Worm (Caenorhabditis elegans) whole organism, young adult: ENCODE results near the gene egl-13.

Experiments
- F10E7.11 ChIP-seq: sonication (generic microtip); optimal IDR thresholded peaks from 2 replicates; lab custom pipeline; 2017; ENCODE audit warnings: mild to moderate bottlenecking, missing genetic modification characterization, moderate library complexity, missing compliant biosample characterization
- F22D6.2 ChIP-seq: sonication (generic microtip); optimal IDR thresholded peaks from 2 replicates; lab custom pipeline; 2016; ENCODE audit warnings: mild to moderate bottlenecking, missing genetic modification characterization, missing compliant biosample characterization
- F39B2.1 ChIP-seq: fragments of 200-800 bp; sonication (Bioruptor generic); IDR thresholded peaks from 2 replicates; pipeline ENCODE4 v1.3.6; 2022; ENCODE audit warnings: missing genetic modification reagents, missing genetic modification characterization, missing compliant biosample characterization
- F49E8.2 ChIP-seq: sonication (generic microtip); optimal IDR thresholded peaks from 3 replicates; lab custom pipeline; 2017; ENCODE audit warnings: missing genetic modification characterization, mild to moderate bottlenecking, missing compliant biosample characterization, antibody characterized with exemption, moderate library complexity; ENCODE audit not compliant: insufficient read depth
- F52B5.7 ChIP-seq: sonication (generic microtip); optimal IDR thresholded peaks from 2 replicates; lab custom pipeline; 2016; ENCODE audit warnings: mild to moderate bottlenecking, missing genetic modification characterization, missing compliant biosample characterization
- F55B11.4 ChIP-seq: sonication (generic microtip); optimal IDR thresholded peaks from 2 replicates; lab custom pipeline; 2016; ENCODE audit warnings: missing compliant biosample characterization, missing genetic modification characterization, borderline replicate concordance; ENCODE audit not compliant: insufficient read depth
- T07F8.4 ChIP-seq: sonication (generic microtip); optimal IDR thresholded peaks from 2 replicates; lab custom pipeline; 2016; ENCODE audit warnings: mild to moderate bottlenecking, missing genetic modification characterization, moderate library complexity, missing compliant biosample characterization
- Y56A3A.18 ChIP-seq: fragments of 200-800 bp; sonication (Bioruptor generic); IDR thresholded peaks from 2 replicates; pipeline ENCODE4 v1.3.6; 2022; ENCODE audit warnings: missing genetic modification reagents, missing genetic modification characterization, missing compliant biosample characterization
- Y79H2A.3 ChIP-seq: fragments of 200-800 bp; sonication (Bioruptor generic); conservative IDR thresholded peaks from 2 replicates; pipeline ENCODE4 v1.3.6; 2022; ENCODE audit warnings: missing genetic modification reagents, missing genetic modification characterization, missing compliant biosample characterization
- atf-7 ChIP-seq: sonication (generic microtip); optimal IDR thresholded peaks from 2 replicates; lab custom pipeline; 2017; ENCODE audit warnings: mild to moderate bottlenecking, missing genetic modification characterization, missing compliant biosample characterization
- attf-5 ChIP-seq: fragments of 200-800 bp; sonication (Bioruptor generic); optimal IDR thresholded peaks from 2 replicates; lab custom pipeline; 2018; ENCODE audit warnings: mild to moderate bottlenecking, missing genetic modification characterization, missing compliant biosample characterization
- ceh-100 ChIP-seq: fragments of 200-800 bp; sonication (Bioruptor generic); IDR thresholded peaks from 2 replicates; pipeline ENCODE4 v1.3.6; 2022; ENCODE audit warnings: missing genetic modification reagents, missing genetic modification characterization, missing compliant biosample characterization
- ceh-40 ChIP-seq: fragments of 200-800 bp; sonication (Bioruptor generic); IDR thresholded peaks from 2 replicates; pipeline ENCODE4 v1.3.6; 2022; ENCODE audit warnings: missing genetic modification characterization, missing compliant biosample characterization
- ceh-58 ChIP-seq: fragments of 200-800 bp; sonication (Bioruptor generic); IDR thresholded peaks from 2 replicates; pipeline ENCODE4 v1.3.6; 2022; ENCODE audit warnings: missing genetic modification characterization, missing compliant biosample characterization
- dox-1 ChIP-seq: fragments of 200-800 bp; sonication (Bioruptor generic); IDR thresholded peaks from 2 replicates; pipeline ENCODE4 v1.3.6; 2022; ENCODE audit warnings: missing genetic modification reagents, missing genetic modification characterization, missing compliant biosample characterization
- ekl-4 ChIP-seq: fragments of 200-800 bp; sonication (Bioruptor generic); IDR thresholded peaks from 2 replicates; pipeline ENCODE4 v1.3.6; 2022; ENCODE audit warnings: missing genetic modification reagents, missing genetic modification characterization, missing compliant biosample characterization
- ets-4 ChIP-seq: fragments of 200-800 bp; sonication (Bioruptor generic); optimal IDR thresholded peaks from 2 replicates; lab custom pipeline; 2018; ENCODE audit warnings: mild to moderate bottlenecking, missing genetic modification characterization, missing compliant biosample characterization
- gei-17 ChIP-seq: fragments of 200-800 bp; sonication (Bioruptor generic); optimal IDR thresholded peaks from 2 replicates; lab custom pipeline; 2018; ENCODE audit warnings: mild to moderate bottlenecking, missing genetic modification characterization, missing compliant biosample characterization
- lag-1 ChIP-seq: fragments of 200-800 bp; sonication (Bioruptor generic); IDR thresholded peaks from 2 replicates; pipeline ENCODE4 v1.3.6; 2022; ENCODE audit warnings: missing genetic modification reagents, missing genetic modification characterization, missing compliant biosample characterization
- lin-26 ChIP-seq: fragments of 200-800 bp; sonication (Bioruptor generic); IDR thresholded peaks from 2 replicates; pipeline ENCODE4 v1.3.6; 2022; ENCODE audit warnings: missing genetic modification reagents, missing genetic modification characterization, missing compliant biosample characterization
- lin-40 ChIP-seq: sonication (generic microtip); optimal IDR thresholded peaks from 2 replicates; lab custom pipeline; 2016; ENCODE audit warnings: missing genetic modification characterization, mild to moderate bottlenecking, missing compliant biosample characterization, missing genotype, missing genetic modification reagents
- madf-10 ChIP-seq: sonication (generic microtip); optimal IDR thresholded peaks from 2 replicates; lab custom pipeline; 2016; ENCODE audit warnings: mild to moderate bottlenecking, missing genetic modification characterization, missing compliant biosample characterization
- madf-3 ChIP-seq: fragments of 200-800 bp; sonication (Bioruptor generic); IDR thresholded peaks from 2 replicates; pipeline ENCODE4 v1.3.6; 2022; ENCODE audit warnings: missing genetic modification reagents, missing genetic modification characterization, missing compliant biosample characterization
- madf-6 ChIP-seq: fragments of 200-800 bp; sonication (Bioruptor generic); IDR thresholded peaks from 2 replicates; pipeline ENCODE4 v1.3.6; 2022; ENCODE audit warnings: missing genetic modification reagents, missing genetic modification characterization, missing compliant biosample characterization
- madf-8 ChIP-seq: fragments of 200-800 bp; sonication (Bioruptor generic); conservative IDR thresholded peaks from 2 replicates; pipeline ENCODE4 v1.3.6; 2022; ENCODE audit warnings: missing genetic modification reagents, missing genetic modification characterization, missing compliant biosample characterization
- mcd-1 ChIP-seq: fragments of 200-800 bp; sonication (Bioruptor generic); IDR thresholded peaks from 2 replicates; pipeline ENCODE4 v1.3.6; 2022; ENCODE audit warnings: missing genetic modification reagents, missing genetic modification characterization, missing compliant biosample characterization
- nhr-80 ChIP-seq: sonication (generic microtip); optimal IDR thresholded peaks from 2 replicates; lab custom pipeline; 2016; ENCODE audit warnings: missing genetic modification characterization, missing compliant biosample characterization
- rcor-1 ChIP-seq: fragments of 200-800 bp; sonication (Bioruptor generic); IDR thresholded peaks from 2 replicates; pipeline ENCODE4 v1.3.6; 2022; ENCODE audit warnings: missing genetic modification reagents, missing genetic modification characterization, missing compliant biosample characterization
- snpc-1.3 ChIP-seq: sonication (generic microtip); optimal IDR thresholded peaks from 2 replicates; lab custom pipeline; 2017; ENCODE audit warnings: missing genetic modification characterization, mild to moderate bottlenecking, missing compliant biosample characterization, antibody characterized with exemption, moderate library complexity, missing genotype, missing genetic modification reagents; ENCODE audit not compliant: insufficient read depth
- snpc-3.4 ChIP-seq: sonication (generic microtip); optimal IDR thresholded peaks from 2 replicates; lab custom pipeline; 2017; ENCODE audit warnings: missing genetic modification characterization, mild to moderate bottlenecking, missing compliant biosample characterization, antibody characterized with exemption, moderate library complexity, missing genotype, missing genetic modification reagents
- somi-1 ChIP-seq: fragments of 200-800 bp; sonication (Bioruptor generic); optimal IDR thresholded peaks from 2 replicates; lab custom pipeline; 2018; ENCODE audit warnings: mild to moderate bottlenecking, missing genetic modification characterization, missing compliant biosample characterization
- tbp1 ChIP-seq: fragments of 200-800 bp; sonication (Bioruptor generic); optimal IDR thresholded peaks from 2 replicates; lab custom pipeline; 2018; ENCODE audit warnings: mild to moderate bottlenecking, missing genetic modification characterization, missing compliant biosample characterization
- tbx-9 ChIP-seq: sonication (generic microtip); optimal IDR thresholded peaks from 2 replicates; lab custom pipeline; 2016; ENCODE audit warnings: borderline replicate concordance, missing genetic modification characterization, inconsistent platforms, missing compliant biosample characterization
- xnd-1 ChIP-seq: sonication (generic microtip); optimal IDR thresholded peaks from 2 replicates; lab custom pipeline; 2016; ENCODE audit warnings: missing genotype, missing genetic modification reagents, missing genetic modification characterization, missing compliant biosample characterization
- zfh-2 ChIP-seq: fragments of 200-800 bp; sonication (Bioruptor generic); conservative IDR thresholded peaks from 2 replicates; pipeline ENCODE4 v1.3.6; 2022; ENCODE audit warnings: missing genetic modification reagents, missing genetic modification characterization, missing compliant biosample characterization
- ztf-18 ChIP-seq: sonication (generic microtip); optimal IDR thresholded peaks from 2 replicates; lab custom pipeline; 2016; ENCODE audit warnings: missing genotype, mild to moderate bottlenecking, missing genetic modification characterization, missing compliant biosample characterization
- ztf-26 ChIP-seq: sonication (generic microtip); optimal IDR thresholded peaks from 2 replicates; lab custom pipeline; 2017; ENCODE audit warnings: missing genetic modification characterization, missing compliant biosample characterization
- ztf-6 ChIP-seq: fragments of 200-800 bp; sonication (Bioruptor generic); IDR thresholded peaks from 2 replicates; pipeline ENCODE4 v1.3.6; 2022; ENCODE audit warnings: missing genetic modification reagents, missing genetic modification characterization, missing compliant biosample characterization

The egl-13 gene

ce11 chrX:5628432-5628977 lies 35.1 kb upstream of the egl-13 start:
- TF ChIP-seq ztf-26 (tag; lab: Kevin White, UChicago), result peak; percentile 27
- TF ChIP-seq lin-26, result peak; percentile 52; the same call in 1 of the 2 replicates
- TF ChIP-seq ztf-18, result no peak

ce11 chrX:5629941-5630340 lies 33.7 kb upstream of the egl-13 start, which contains the start of gene argn-1:
TSS of gene argn-1 (plus strand) at chrX:5630023.
- TF ChIP-seq lin-40 (tag; lab: Kevin White, UChicago) (peak; percentile 13), rcor-1 (GFP tag; lab: Robert Waterston, UW) (no peak), T07F8.4 (tag; lab: Kevin White, UChicago) (no peak), Y56A3A.18 (GFP tag; lab: Robert Waterston, UW) (no peak), madf-10 (tag; lab: Kevin White, UChicago) (no peak), ztf-26 (tag; lab: Kevin White, UChicago) (peak; percentile 64), ceh-100 (no peak), madf-3 (GFP tag; lab: Robert Waterston, UW) (no peak), nhr-80 (tag; lab: Kevin White, UChicago) (no peak)

- TF ChIP-seq ztf-26 (tag; lab: Kevin White, UChicago) (peak; percentile 9), ekl-4 (GFP tag; lab: Robert Waterston, UW) (no peak), lag-1 (GFP tag; lab: Robert Waterston, UW) (no peak), madf-10 (tag; lab: Kevin White, UChicago) (no peak)
Observed at ce11 chrX:5631008-5631407, 32.6 kb upstream of the egl-13 start.

- TF ChIP-seq tbp1 (GFP tag; lab: Kevin White, UChicago), result no peak
- no peak for TF ChIP-seq ceh-58 (GFP tag; lab: Robert Waterston, UW)
- TF ChIP-seq ets-4 (GFP tag; lab: Kevin White, UChicago), result no peak
- no peak for TF ChIP-seq somi-1
- no peak for TF ChIP-seq atf-7 (tag; lab: Kevin White, UChicago)
- no peak for TF ChIP-seq F39B2.1 (GFP tag; lab: Robert Waterston, UW)
- no peak for TF ChIP-seq dox-1
- TF ChIP-seq zfh-2 (GFP tag; lab: Robert Waterston, UW), result no peak
Observed at ce11 chrX:5631626-5632025, 32.0 kb upstream of the egl-13 start, which contains the start of gene T22B7.8. TSS of gene T22B7.8 (plus strand) at chrX:5631926.

ce11 chrX:5639562-5639961 lies 24.1 kb upstream of the egl-13 start:
- TF ChIP-seq F22D6.2 (no peak), Y79H2A.3 (no peak), tbx-9 (tag; lab: Kevin White, UChicago) (no peak), F55B11.4 (tag; lab: Kevin White, UChicago) (no peak), madf-6 (no peak), F10E7.11 (tag; lab: Kevin White, UChicago) (no peak), F52B5.7 (tag; lab: Kevin White, UChicago) (no peak), F49E8.2 (no peak), Y56A3A.18 (GFP tag; lab: Robert Waterston, UW) (no peak), snpc-1.3 (tag; lab: Kevin White, UChicago) (no peak), ekl-4 (GFP tag; lab: Robert Waterston, UW) (no peak), attf-5 (GFP tag; lab: Kevin White, UChicago) (no peak), snpc-3.4 (tag; lab: Kevin White, UChicago) (no peak), madf-8 (GFP tag; lab: Robert Waterston, UW) (no peak), ceh-40 (GFP tag; lab: Robert Waterston, UW) (no peak), xnd-1 (tag; lab: Kevin White, UChicago) (no peak), gei-17 (GFP tag; lab: Kevin White, UChicago) (no peak), mcd-1 (GFP tag; lab: Robert Waterston, UW) (no peak), lag-1 (GFP tag; lab: Robert Waterston, UW) (no peak), ztf-6 (GFP tag; lab: Robert Waterston, UW) (no peak)
